Fruit fly (Drosophila melanogaster) whole organism, embryonic: Measurements from ENCODE around the gene Cep97.
A peak's percentile ranks its signal among the peaks of the same experiment; 100 is the strongest.

Source experiments
- ATbp ChIP-seq: fragments of 200-800 bp; sonication (Bioruptor generic); optimal IDR thresholded peaks from 2 replicates; lab custom pipeline; 2017; ENCODE audit warnings: missing biosample characterization, mild to moderate bottlenecking, missing genetic modification characterization, missing genetic modification reagents
- Asciz ChIP-seq: fragments of 200-800 bp; sonication (Bioruptor generic); optimal IDR thresholded peaks from 2 replicates; lab custom pipeline; 2017; ENCODE audit warnings: missing biosample characterization, mild to moderate bottlenecking, missing genetic modification characterization, missing genetic modification reagents
- Atf3 ChIP-seq: fragments of 200-800 bp; sonication (Bioruptor generic); optimal IDR thresholded peaks from 3 replicates; lab custom pipeline; 2016; ENCODE audit warnings: missing biosample characterization, missing genetic modification characterization
- CG10209 ChIP-seq: fragments of 200-800 bp; sonication (Bioruptor generic); optimal IDR thresholded peaks from 3 replicates; lab custom pipeline; 2017; ENCODE audit warnings: missing biosample characterization, mild to moderate bottlenecking, missing genetic modification characterization, missing genetic modification reagents
- CG10366 ChIP-seq: fragments of 200-800 bp; sonication (Bioruptor generic); IDR thresholded peaks from 2 replicates; pipeline ENCODE4 v1.3.6; 2022; ENCODE audit warnings: missing biosample characterization, missing genetic modification characterization
- CG10654 ChIP-seq: fragments of 200-800 bp; sonication (Bioruptor generic); optimal IDR thresholded peaks from 2 replicates; lab custom pipeline; 2016; ENCODE audit warnings: missing biosample characterization, missing genetic modification characterization
- CG10979 ChIP-seq: fragments of 200-800 bp; sonication (Bioruptor generic); optimal IDR thresholded peaks from 2 replicates; lab custom pipeline; 2018; ENCODE audit warnings: missing biosample characterization, mild to moderate bottlenecking, missing genetic modification characterization, moderate library complexity
- CG11695 ChIP-seq: fragments of 200-800 bp; sonication (Bioruptor generic); IDR thresholded peaks from 3 replicates; pipeline ENCODE4 v1.3.6; 2022; ENCODE audit warnings: missing biosample characterization, missing genetic modification characterization
- CG1233 ChIP-seq: fragments of 200-800 bp; sonication (Bioruptor generic); optimal IDR thresholded peaks from 4 replicates; lab custom pipeline; 2018; ENCODE audit warnings: missing biosample characterization, mild to moderate bottlenecking, missing genetic modification characterization
- CG12391 ChIP-seq: fragments of 200-800 bp; sonication (Bioruptor generic); optimal IDR thresholded peaks from 3 replicates; lab custom pipeline; 2018; ENCODE audit warnings: missing biosample characterization, mild to moderate bottlenecking, missing genetic modification characterization, moderate library complexity
- CG12659 ChIP-seq: fragments of 200-800 bp; sonication (Bioruptor generic); optimal IDR thresholded peaks from 3 replicates; lab custom pipeline; 2017; ENCODE audit warnings: mild to moderate bottlenecking, missing biosample characterization, missing genetic modification reagents, missing genetic modification characterization
- CG13424 ChIP-seq: fragments of 200-800 bp; sonication (Bioruptor generic); optimal IDR thresholded peaks from 2 replicates; lab custom pipeline; 2019; ENCODE audit warnings: missing biosample characterization, mild to moderate bottlenecking, missing genetic modification characterization, moderate library complexity
- CG14710 ChIP-seq: fragments of 200-800 bp; sonication (Bioruptor generic); optimal IDR thresholded peaks from 3 replicates; lab custom pipeline; 2019; ENCODE audit warnings: missing biosample characterization, mild to moderate bottlenecking, missing genetic modification characterization, moderate library complexity
- CG2202 ChIP-seq: fragments of 200-800 bp; sonication (Bioruptor generic); optimal IDR thresholded peaks from 2 replicates; lab custom pipeline; 2018; ENCODE audit warnings: missing biosample characterization, mild to moderate bottlenecking, missing genetic modification characterization
- CG2712 ChIP-seq: fragments of 200-800 bp; optimal IDR thresholded peaks from 3 replicates; lab custom pipeline; 2019; ENCODE audit warnings: missing biosample characterization, mild to moderate bottlenecking, missing genetic modification characterization, moderate library complexity
- CG4424 ChIP-seq: fragments of 200-800 bp; sonication (Bioruptor generic); optimal IDR thresholded peaks from 3 replicates; lab custom pipeline; 2016; ENCODE audit warnings: missing biosample characterization, missing genetic modification characterization
- CG4820 ChIP-seq: fragments of 200-800 bp; sonication (Bioruptor generic); optimal IDR thresholded peaks from 3 replicates; lab custom pipeline; 2016; ENCODE audit warnings: missing biosample characterization, missing genetic modification characterization
- CG7372 ChIP-seq: fragments of 200-800 bp; sonication (Bioruptor generic); IDR thresholded peaks from 2 replicates; pipeline ENCODE4 v1.3.6; 2022; ENCODE audit warnings: missing biosample characterization, missing genetic modification characterization
- CHES-1-like ChIP-seq: fragments of 200-800 bp; sonication (Bioruptor generic); optimal IDR thresholded peaks from 2 replicates; lab custom pipeline; 2016; ENCODE audit warnings: missing biosample characterization, missing genetic modification characterization
- CrebB ChIP-seq: fragments of 200-800 bp; sonication (Bioruptor generic); optimal IDR thresholded peaks from 3 replicates; lab custom pipeline; 2018; ENCODE audit warnings: missing biosample characterization, mild to moderate bottlenecking, missing genetic modification characterization
- D ChIP-seq, 2 experiments: fragments of 200-800 bp in 1 of 2; fragments of >200 bp in 1 of 2; sonication (Bioruptor generic) in 1 of 2; optimal IDR thresholded peaks; 2 replicates in 1 of 2; 3 replicates in 1 of 2; lab custom pipeline; 2017; ENCODE audit warnings: mild to moderate bottlenecking in 1 of 2, missing biosample characterization in 1 of 2, missing genetic modification characterization in 1 of 2, missing genetic modification reagents in 1 of 2
- Doc2 ChIP-seq: fragments of 200-800 bp; sonication (Bioruptor generic); IDR thresholded peaks from 2 replicates; pipeline ENCODE4 v1.3.6; 2022; ENCODE audit warnings: missing biosample characterization, missing genetic modification characterization
- ERR ChIP-seq: fragments of 200-800 bp; sonication (Bioruptor generic); optimal IDR thresholded peaks from 2 replicates; lab custom pipeline; 2016; ENCODE audit warnings: missing biosample characterization, missing genetic modification characterization
- H2.0 ChIP-seq: fragments of 200-800 bp; sonication (Bioruptor generic); IDR thresholded peaks from 2 replicates; pipeline ENCODE4 v1.3.6; 2022; ENCODE audit warnings: missing biosample characterization, missing genetic modification characterization
- HmgZ ChIP-seq: fragments of 200-800 bp; sonication (Bioruptor generic); optimal IDR thresholded peaks from 2 replicates; lab custom pipeline; 2018; ENCODE audit warnings: missing biosample characterization, mild to moderate bottlenecking, missing genetic modification characterization
- Nf-YA ChIP-seq: fragments of 200-800 bp; sonication (Bioruptor generic); IDR thresholded peaks from 2 replicates; pipeline ENCODE4 v1.3.6; 2022; ENCODE audit warnings: missing biosample characterization, missing genetic modification characterization
- Nf-YB ChIP-seq: fragments of 200-800 bp; sonication (Bioruptor generic); optimal IDR thresholded peaks from 3 replicates; lab custom pipeline; 2019; ENCODE audit warnings: missing biosample characterization, mild to moderate bottlenecking, missing genetic modification characterization, moderate library complexity
- Sox102F ChIP-seq: fragments of 200-800 bp; sonication (Bioruptor generic); optimal IDR thresholded peaks from 2 replicates; lab custom pipeline; 2018; ENCODE audit warnings: missing biosample characterization, mild to moderate bottlenecking, missing genetic modification characterization, moderate library complexity
- Spps ChIP-seq: fragments of 200-800 bp; sonication (Bioruptor generic); optimal IDR thresholded peaks from 2 replicates; lab custom pipeline; 2018; ENCODE audit warnings: missing biosample characterization, mild to moderate bottlenecking, missing genetic modification characterization
- Taf1 ChIP-seq: fragments of 200-800 bp; sonication (Bioruptor generic); IDR thresholded peaks from 2 replicates; pipeline ENCODE4 v1.3.6; 2022; ENCODE audit warnings: missing biosample characterization, missing genetic modification characterization
- amos ChIP-seq: fragments of 200-800 bp; sonication (Bioruptor generic); IDR thresholded peaks from 2 replicates; pipeline ENCODE4 v1.3.6; 2022; ENCODE audit warnings: missing biosample characterization, missing genetic modification characterization; ENCODE audit not compliant: partially characterized antibody
- az2 ChIP-seq: fragments of 200-800 bp; sonication (Bioruptor generic); optimal IDR thresholded peaks from 3 replicates; lab custom pipeline; 2016; ENCODE audit warnings: missing biosample characterization, missing genetic modification characterization
- crp ChIP-seq, 2 experiments: fragments of 200-800 bp; sonication (Bioruptor generic); optimal IDR thresholded peaks; 2 replicates in 1 of 2; 3 replicates in 1 of 2; lab custom pipeline; 2017; ENCODE audit warnings: missing biosample characterization in 2 of 2, missing genetic modification characterization in 2 of 2, mild to moderate bottlenecking in 1 of 2, moderate library complexity in 1 of 2
- gcm ChIP-seq: fragments of 200-800 bp; sonication (Bioruptor generic); optimal IDR thresholded peaks from 2 replicates; lab custom pipeline; 2019; ENCODE audit warnings: missing biosample characterization, mild to moderate bottlenecking, missing genetic modification characterization, moderate library complexity
- gem ChIP-seq: fragments of 200-800 bp; sonication (Bioruptor generic); optimal IDR thresholded peaks from 2 replicates; lab custom pipeline; 2019; ENCODE audit warnings: missing biosample characterization, mild to moderate bottlenecking, missing genetic modification characterization, moderate library complexity
- grau ChIP-seq: fragments of 200-800 bp; optimal IDR thresholded peaks from 3 replicates; lab custom pipeline; 2019; ENCODE audit warnings: missing biosample characterization, mild to moderate bottlenecking, missing genetic modification characterization, moderate library complexity
- her ChIP-seq: fragments of 200-800 bp; sonication (Bioruptor generic); optimal IDR thresholded peaks from 2 replicates; lab custom pipeline; 2016; ENCODE audit warnings: missing biosample characterization, missing genetic modification characterization
- jigr1 ChIP-seq: fragments of 200-800 bp; sonication (Bioruptor generic); IDR thresholded peaks from 3 replicates; pipeline ENCODE4 v1.3.6; 2022; ENCODE audit warnings: missing biosample characterization, missing genetic modification characterization
- lilli ChIP-seq: fragments of 200-800 bp; sonication (Bioruptor generic); optimal IDR thresholded peaks from 3 replicates; lab custom pipeline; 2016; ENCODE audit warnings: missing biosample characterization, missing genetic modification characterization
- lmd ChIP-seq: fragments of 200-800 bp; sonication (Bioruptor generic); IDR thresholded peaks from 2 replicates; pipeline ENCODE4 v1.3.6; 2022; ENCODE audit warnings: missing biosample characterization, missing genetic modification characterization
- org-1 ChIP-seq: fragments of 200-800 bp; sonication (Bioruptor generic); optimal IDR thresholded peaks from 2 replicates; lab custom pipeline; 2017; ENCODE audit warnings: missing biosample characterization, missing genetic modification characterization
- pnt ChIP-seq: fragments of 200-800 bp; sonication (Bioruptor generic); optimal IDR thresholded peaks from 3 replicates; lab custom pipeline; 2016; ENCODE audit warnings: missing biosample characterization, missing genetic modification characterization
- prd ChIP-seq, 3 experiments: fragments of >200 bp in 2 of 3; fragments of 200-800 bp in 1 of 3; sonication (Bioruptor generic) in 1 of 3; optimal IDR thresholded peaks in 2 of 3; IDR thresholded peaks in 1 of 3; 2 replicates in 2 of 3; 3 replicates in 1 of 3; pipeline versions ENCODE4 v1.3.6 to Lab custom; 2017 to 2022; ENCODE audit warnings: missing biosample characterization in 1 of 3, missing genetic modification characterization in 1 of 3
- pum ChIP-seq: fragments of 200-800 bp; sonication (Bioruptor generic); optimal IDR thresholded peaks from 2 replicates; lab custom pipeline; 2016; ENCODE audit warnings: missing biosample characterization, missing genetic modification characterization
- row ChIP-seq: fragments of 200-800 bp; sonication (Bioruptor generic); IDR thresholded peaks from 3 replicates; pipeline ENCODE4 v1.3.6; 2022; ENCODE audit warnings: missing biosample characterization, missing genetic modification characterization
- sc ChIP-seq, 3 experiments: fragments of >200 bp in 2 of 3; fragments of 200-800 bp in 1 of 3; sonication (Bioruptor generic) in 1 of 3; optimal IDR thresholded peaks; 2 replicates in 2 of 3; 3 replicates in 1 of 3; lab custom pipeline; 2017; ENCODE audit warnings: mild to moderate bottlenecking in 1 of 3, missing biosample characterization in 1 of 3, missing genetic modification characterization in 1 of 3, missing genetic modification reagents in 1 of 3
- scrt ChIP-seq: fragments of 200-800 bp; sonication (Bioruptor generic); optimal IDR thresholded peaks from 2 replicates; lab custom pipeline; 2018; ENCODE audit warnings: missing biosample characterization, mild to moderate bottlenecking, missing genetic modification characterization, moderate library complexity
- twi ChIP-seq: fragments of 200-800 bp; optimal IDR thresholded peaks from 2 replicates; lab custom pipeline; 2019; ENCODE audit warnings: missing biosample characterization, mild to moderate bottlenecking, missing genetic modification characterization, moderate library complexity
- unpg ChIP-seq: fragments of 200-800 bp; sonication (Bioruptor generic); optimal IDR thresholded peaks from 3 replicates; lab custom pipeline; 2018; ENCODE audit warnings: missing biosample characterization, mild to moderate bottlenecking, missing genetic modification characterization, moderate library complexity
- zf30C ChIP-seq: fragments of 200-800 bp; sonication (Bioruptor generic); optimal IDR thresholded peaks from 3 replicates; lab custom pipeline; 2018; ENCODE audit warnings: missing biosample characterization, mild to moderate bottlenecking, missing genetic modification characterization

Gene Cep97

DNA sequence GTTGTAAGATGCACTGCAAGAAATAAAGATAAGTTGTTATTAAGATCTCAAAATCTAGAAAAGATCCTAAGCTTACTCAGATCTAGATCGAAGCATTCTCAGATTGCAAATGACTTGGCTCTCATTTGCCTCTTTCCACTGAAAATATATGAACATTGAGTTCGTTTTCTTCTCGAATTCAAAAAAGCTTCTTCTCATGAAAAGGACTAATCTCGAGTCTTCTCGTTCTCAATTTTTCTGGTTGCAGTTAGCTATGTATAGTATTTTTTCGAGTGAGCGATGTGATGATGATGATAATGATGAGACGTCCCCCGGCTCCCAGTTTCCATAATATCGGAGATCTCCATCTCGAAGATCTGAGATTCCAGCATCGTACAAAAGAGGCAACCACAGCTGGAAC, 11.1 kb upstream of the Cep97 start (continued):
- TF ChIP-seq grau (tag; lab: Kevin White, UChicago) (peak; percentile 45), Spps (tag; lab: Kevin White, UChicago) (peak; percentile 38), CG11695 (GFP tag; lab: Robert Waterston, UW) (no peak), az2 (GFP tag; lab: Kevin White, UChicago) (peak; percentile 39), D (optimal IDR thresholded peaks at IDR 0.05; lab: Kevin White, UChicago) (no peak), D (GFP tag; optimal IDR thresholded peaks at IDR 0.05; lab: Kevin White, UChicago) (peak; percentile 65), HmgZ (no peak), Nf-YA (no peak), pnt (peak; percentile 33), Atf3 (GFP tag; lab: Kevin White, UChicago) (peak; percentile 11), her (GFP tag; lab: Kevin White, UChicago) (no peak), lmd (GFP tag; lab: Robert Waterston, UW) (peak; percentile 39; the same call in 1 of the 2 replicates), CG2712 (tag; lab: Kevin White, UChicago) (peak; percentile 82), CG10654 (GFP tag; lab: Kevin White, UChicago) (no peak), CG1233 (GFP tag; lab: Kevin White, UChicago) (no peak), pum (GFP tag; lab: Kevin White, UChicago) (peak; percentile 12), sc (optimal IDR thresholded peaks at IDR 0.05; lab: Kevin White, UChicago) (no peak), sc (GFP tag; optimal IDR thresholded peaks at IDR 0.05; lab: Kevin White, UChicago) (peak; percentile 47), crp (GFP tag; optimal IDR thresholded peaks at IDR 0.05; lab: Kevin White, UChicago) (no peak), jigr1 (no peak), CG13424 (tag; lab: Kevin White, UChicago) (peak; percentile 57), CG4820 (peak; percentile 42), ERR (GFP tag; lab: Kevin White, UChicago) (no peak), CG10366 (GFP tag; lab: Robert Waterston, UW) (no peak), amos (GFP tag; lab: Robert Waterston, UW) (no peak), ATbp (GFP tag; lab: Kevin White, UChicago) (peak; percentile 21), scrt (GFP tag; lab: Kevin White, UChicago) (no peak), CG12659 (GFP tag; lab: Kevin White, UChicago) (no peak), CG10209 (GFP tag; lab: Kevin White, UChicago) (peak; percentile 32), Asciz (GFP tag; lab: Kevin White, UChicago) (peak; percentile 35), CrebB (no peak), zf30C (GFP tag; lab: Kevin White, UChicago) (peak; percentile 70), Nf-YB (GFP tag; lab: Kevin White, UChicago) (no peak), CG7372 (GFP tag; lab: Robert Waterston, UW) (no peak), twi (peak; percentile 31), lilli (GFP tag; lab: Kevin White, UChicago) (peak; percentile 1)

DNA sequence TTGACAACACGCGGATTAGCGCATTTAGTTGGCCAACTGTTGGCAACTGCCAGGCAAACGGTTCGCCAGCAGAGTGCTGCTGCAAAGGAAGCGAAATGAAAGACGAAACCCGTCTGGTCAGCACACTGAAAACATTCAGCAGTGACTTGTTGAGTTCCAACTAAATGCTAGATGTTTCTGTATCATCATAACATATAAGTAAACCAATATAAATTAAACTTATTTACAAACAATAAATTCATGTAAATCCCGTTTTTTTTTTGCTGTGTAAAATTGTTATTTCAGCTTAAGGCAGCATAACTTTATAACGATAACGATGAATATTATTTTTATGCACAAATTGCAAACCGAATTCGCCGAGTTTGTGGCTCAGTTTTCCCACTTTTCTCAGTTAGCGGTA, 9.4 kb upstream of the Cep97 start:
- TF ChIP-seq gcm (GFP tag; lab: Kevin White, UChicago), result no peak
- no peak for TF ChIP-seq Taf1 (GFP tag; lab: Robert Waterston, UW)
- 0 out of 3 replicates have a peak, but pooled peaks have one; percentile 22 for TF ChIP-seq row
- TF ChIP-seq CG12391 (tag; lab: Kevin White, UChicago), result peak; percentile 1
- TF ChIP-seq CG4424 (GFP tag; lab: Kevin White, UChicago), result peak; percentile 0
- TF ChIP-seq gem (tag; lab: Kevin White, UChicago), result peak; percentile 42
- no peak for TF ChIP-seq CG2202
- no peak for TF ChIP-seq prd (optimal IDR thresholded peaks at IDR 0.05; lab: Kevin White, UChicago)
- TF ChIP-seq prd (GFP tag; IDR thresholded peaks at IDR 0.05; lab: Robert Waterston, UW), result peak; percentile 63; the same call in 2 of the 3 replicates
- TF ChIP-seq Sox102F (GFP tag; lab: Kevin White, UChicago), result peak; percentile 6
- peak; percentile 13; the same call in 1 of the 2 replicates for TF ChIP-seq H2.0
- TF ChIP-seq CG10979 (tag; lab: Kevin White, UChicago), result peak; percentile 38
- no peak for TF ChIP-seq org-1 (GFP tag; lab: Kevin White, UChicago)
- TF ChIP-seq Doc2 (GFP tag; lab: Robert Waterston, UW), result no peak
- no peak for TF ChIP-seq CHES-1-like (GFP tag; lab: Kevin White, UChicago)
- peak; percentile 23 for TF ChIP-seq unpg (GFP tag; lab: Kevin White, UChicago)
- TF ChIP-seq CG14710 (tag; lab: Kevin White, UChicago), result peak; percentile 7
